Fruit fly (Drosophila melanogaster) whole organism, embryonic: Measurements from ENCODE around the gene CG5541.

ENCODE experiments used
- B-H1 ChIP-seq: fragments of 200-800 bp; sonication (Bioruptor generic); IDR thresholded peaks from 3 replicates; pipeline ENCODE4 v1.3.6; 2022; ENCODE audit warnings: missing biosample characterization, missing genetic modification characterization
- CG10274 ChIP-seq: fragments of 200-800 bp; sonication (Bioruptor generic); optimal IDR thresholded peaks from 3 replicates; lab custom pipeline; 2017; ENCODE audit warnings: missing biosample characterization, mild to moderate bottlenecking, missing genetic modification characterization
- CG10431 ChIP-seq: fragments of 200-800 bp; sonication (Bioruptor generic); optimal IDR thresholded peaks from 3 replicates; lab custom pipeline; 2018; ENCODE audit warnings: missing biosample characterization, mild to moderate bottlenecking, missing genetic modification characterization
- CG11456 ChIP-seq: fragments of 200-800 bp; sonication (Bioruptor generic); IDR thresholded peaks from 3 replicates; pipeline ENCODE4 v1.3.6; 2022; ENCODE audit warnings: missing biosample characterization, missing genetic modification characterization
- CG12071 ChIP-seq: fragments of 200-800 bp; sonication (Bioruptor generic); optimal IDR thresholded peaks from 3 replicates; lab custom pipeline; 2018; ENCODE audit warnings: missing biosample characterization, mild to moderate bottlenecking, missing genetic modification characterization
- CG12104 ChIP-seq: fragments of 200-800 bp; sonication (Bioruptor generic); optimal IDR thresholded peaks from 3 replicates; lab custom pipeline; 2016; ENCODE audit warnings: missing biosample characterization, missing genetic modification characterization
- CG17829 ChIP-seq: fragments of 200-800 bp; optimal IDR thresholded peaks from 2 replicates; lab custom pipeline; 2019; ENCODE audit warnings: missing biosample characterization, mild to moderate bottlenecking, missing genetic modification characterization, moderate library complexity
- CG18011 ChIP-seq: fragments of 200-800 bp; sonication (Bioruptor generic); optimal IDR thresholded peaks from 2 replicates; lab custom pipeline; 2017; ENCODE audit warnings: missing biosample characterization, missing genetic modification characterization, mild to moderate bottlenecking, moderate library complexity, missing genotype
- CG1832 ChIP-seq: fragments of 200-800 bp; sonication (Bioruptor generic); optimal IDR thresholded peaks from 2 replicates; lab custom pipeline; 2017; ENCODE audit warnings: missing biosample characterization, mild to moderate bottlenecking, missing genetic modification characterization, inconsistent platforms
- CG34422 ChIP-seq: fragments of 200-800 bp; sonication (Bioruptor generic); IDR thresholded peaks from 3 replicates; pipeline ENCODE4 v1.3.6; 2022; ENCODE audit warnings: missing biosample characterization, missing genetic modification characterization
- CG4707 ChIP-seq: fragments of 200-800 bp; sonication (Bioruptor generic); optimal IDR thresholded peaks from 2 replicates; lab custom pipeline; 2018; ENCODE audit warnings: missing biosample characterization, mild to moderate bottlenecking, missing genetic modification characterization, moderate library complexity
- CG6654 ChIP-seq: fragments of 200-800 bp; sonication (Bioruptor generic); optimal IDR thresholded peaks from 2 replicates; lab custom pipeline; 2017; ENCODE audit warnings: missing biosample characterization, mild to moderate bottlenecking, missing genetic modification characterization
- CG6854 ChIP-seq: fragments of 200-800 bp; sonication (Bioruptor generic); optimal IDR thresholded peaks from 3 replicates; lab custom pipeline; 2017; ENCODE audit warnings: missing biosample characterization, mild to moderate bottlenecking, missing genetic modification characterization
- CG8089 ChIP-seq: fragments of 200-800 bp; sonication (Bioruptor generic); optimal IDR thresholded peaks from 3 replicates; lab custom pipeline; 2016; ENCODE audit warnings: missing biosample characterization, missing genetic modification characterization
- CG9932 ChIP-seq: fragments of 200-800 bp; sonication (Bioruptor generic); IDR thresholded peaks from 2 replicates; pipeline ENCODE4 v1.3.6; 2022; ENCODE audit warnings: missing biosample characterization, missing genetic modification characterization
- Camta ChIP-seq: fragments of 200-800 bp; sonication (Bioruptor generic); optimal IDR thresholded peaks from 2 replicates; lab custom pipeline; 2016; ENCODE audit warnings: missing biosample characterization, missing genetic modification characterization
- Dref ChIP-seq: fragments of 200-800 bp; sonication (Bioruptor generic); IDR thresholded peaks from 2 replicates; pipeline ENCODE4 v1.3.6; 2022; ENCODE audit warnings: missing biosample characterization, missing genetic modification characterization
- Eip74EF ChIP-seq, 2 experiments: fragments of 200-800 bp in 1 of 2; fragments of >200 bp in 1 of 2; sonication (Bioruptor generic) in 1 of 2; optimal IDR thresholded peaks; 2 replicates each; lab custom pipeline; 2017 to 2019; ENCODE audit warnings: missing biosample characterization in 2 of 2, missing genetic modification characterization in 2 of 2, mild to moderate bottlenecking in 1 of 2, moderate library complexity in 1 of 2
- Fer1 ChIP-seq: fragments of 200-800 bp; sonication (Bioruptor generic); optimal IDR thresholded peaks from 2 replicates; lab custom pipeline; 2017; ENCODE audit warnings: missing biosample characterization, mild to moderate bottlenecking, missing genetic modification characterization
- HHEX ChIP-seq: fragments of 200-800 bp; sonication (Bioruptor generic); optimal IDR thresholded peaks from 3 replicates; lab custom pipeline; 2017; ENCODE audit warnings: missing biosample characterization, mild to moderate bottlenecking, missing genetic modification characterization, missing genetic modification reagents
- HLHmδ ChIP-seq: fragments of 200-800 bp; sonication (Bioruptor generic); optimal IDR thresholded peaks from 2 replicates; lab custom pipeline; 2018; ENCODE audit warnings: missing biosample characterization, mild to moderate bottlenecking, missing genetic modification characterization, moderate library complexity
- HmgD ChIP-seq: fragments of 200-800 bp; sonication (Bioruptor generic); optimal IDR thresholded peaks from 3 replicates; lab custom pipeline; 2016; ENCODE audit warnings: missing biosample characterization, missing genetic modification characterization
- Hr51 ChIP-seq, 2 experiments: fragments of 200-800 bp; sonication (Bioruptor generic); optimal IDR thresholded peaks; 2 replicates in 1 of 2; 3 replicates in 1 of 2; lab custom pipeline; 2016 to 2018; ENCODE audit warnings: missing biosample characterization in 2 of 2, missing genetic modification characterization in 2 of 2, mild to moderate bottlenecking in 1 of 2, moderate library complexity in 1 of 2
- Lpt ChIP-seq: fragments of >200 bp; optimal IDR thresholded peaks from 2 replicates; lab custom pipeline; 2018; ENCODE audit warnings: missing biosample characterization, missing genetic modification characterization
- NfI ChIP-seq: fragments of 200-800 bp; sonication (Bioruptor generic); optimal IDR thresholded peaks from 3 replicates; lab custom pipeline; 2018; ENCODE audit warnings: missing biosample characterization, mild to moderate bottlenecking, missing genetic modification characterization, moderate library complexity
- PHDP ChIP-seq: fragments of 200-800 bp; sonication (Bioruptor generic); optimal IDR thresholded peaks from 3 replicates; lab custom pipeline; 2018; ENCODE audit warnings: missing biosample characterization, mild to moderate bottlenecking, missing genetic modification characterization, moderate library complexity
- Pdp1 ChIP-seq, 2 experiments: fragments of 200-800 bp; sonication (Bioruptor generic); optimal IDR thresholded peaks; 3 replicates each; lab custom pipeline; 2016; ENCODE audit warnings: missing biosample characterization in 2 of 2, missing genetic modification characterization in 2 of 2, mild to moderate bottlenecking in 1 of 2, moderate library complexity in 1 of 2
- Poxn ChIP-seq: fragments of 200-800 bp; sonication (Bioruptor generic); IDR thresholded peaks from 2 replicates; pipeline ENCODE4 v1.3.6; 2022; ENCODE audit warnings: missing biosample characterization, missing genetic modification characterization
- Ptx1 ChIP-seq: fragments of 200-800 bp; sonication (Bioruptor generic); IDR thresholded peaks from 2 replicates; pipeline ENCODE4 v1.3.6; 2022; ENCODE audit warnings: missing biosample characterization, missing genetic modification characterization
- Ssrp ChIP-seq: fragments of 200-800 bp; sonication (Bioruptor generic); optimal IDR thresholded peaks from 2 replicates; lab custom pipeline; 2018; ENCODE audit warnings: missing biosample characterization, mild to moderate bottlenecking, missing genetic modification characterization, moderate library complexity
- ato ChIP-seq: fragments of 200-800 bp; sonication (Bioruptor generic); IDR thresholded peaks from 2 replicates; pipeline ENCODE4 v1.3.6; 2022; ENCODE audit warnings: missing biosample characterization, missing genetic modification characterization; ENCODE audit not compliant: partially characterized antibody
- bbx ChIP-seq: fragments of 200-800 bp; sonication (Bioruptor generic); IDR thresholded peaks from 2 replicates; pipeline ENCODE4 v1.3.6; 2022; ENCODE audit warnings: missing biosample characterization, missing genetic modification characterization; ENCODE audit not compliant: partially characterized antibody
- cad ChIP-seq: fragments of >200 bp; optimal IDR thresholded peaks from 2 replicates; lab custom pipeline; 2017; ENCODE audit warnings: missing biosample characterization, missing genetic modification characterization
- chinmo ChIP-seq: fragments of 200-800 bp; sonication (Bioruptor generic); IDR thresholded peaks from 4 replicates; pipeline ENCODE4 v1.3.6; 2022; ENCODE audit warnings: missing biosample characterization, missing genetic modification characterization; ENCODE audit not compliant: partially characterized antibody
- chm ChIP-seq: fragments of 200-800 bp; sonication (Bioruptor generic); IDR thresholded peaks from 2 replicates; pipeline ENCODE4 v1.3.6; 2022; ENCODE audit warnings: missing biosample characterization, missing genetic modification characterization
- crol ChIP-seq: fragments of 200-800 bp; sonication (Bioruptor generic); IDR thresholded peaks from 2 replicates; pipeline ENCODE4 v1.3.6; 2022; ENCODE audit warnings: missing biosample characterization, missing genetic modification characterization
- fd102C ChIP-seq: fragments of 200-800 bp; sonication (Bioruptor generic); optimal IDR thresholded peaks from 2 replicates; lab custom pipeline; 2018; ENCODE audit warnings: missing biosample characterization, mild to moderate bottlenecking, missing genetic modification characterization, moderate library complexity
- ftz-f1 ChIP-seq: fragments of 200-800 bp; sonication (Bioruptor generic); optimal IDR thresholded peaks from 2 replicates; lab custom pipeline; 2016; ENCODE audit warnings: missing biosample characterization, missing genetic modification characterization
- fu2 ChIP-seq: fragments of 200-800 bp; sonication (Bioruptor generic); optimal IDR thresholded peaks from 2 replicates; lab custom pipeline; 2016; ENCODE audit warnings: missing biosample characterization, missing genetic modification characterization
- ham ChIP-seq: fragments of 200-800 bp; sonication (Bioruptor generic); IDR thresholded peaks from 2 replicates; pipeline ENCODE4 v1.3.6; 2022; ENCODE audit warnings: missing biosample characterization, missing genetic modification characterization
- hth ChIP-seq: fragments of >200 bp; optimal IDR thresholded peaks from 2 replicates; lab custom pipeline; 2017; ENCODE audit warnings: inconsistent platforms
- kay ChIP-seq: fragments of 200-800 bp; sonication (Bioruptor generic); optimal IDR thresholded peaks from 2 replicates; lab custom pipeline; 2016; ENCODE audit warnings: missing biosample characterization, missing genetic modification characterization
- ken ChIP-seq: fragments of 200-800 bp; sonication (Bioruptor generic); IDR thresholded peaks from 3 replicates; pipeline ENCODE4 v1.3.6; 2022; ENCODE audit warnings: missing biosample characterization, missing genetic modification characterization
- lilli ChIP-seq: fragments of 200-800 bp; sonication (Bioruptor generic); optimal IDR thresholded peaks from 3 replicates; lab custom pipeline; 2016; ENCODE audit warnings: missing biosample characterization, missing genetic modification characterization
- lmd ChIP-seq: fragments of 200-800 bp; sonication (Bioruptor generic); IDR thresholded peaks from 2 replicates; pipeline ENCODE4 v1.3.6; 2022; ENCODE audit warnings: missing biosample characterization, missing genetic modification characterization
- mirr ChIP-seq: fragments of 200-800 bp; sonication (Bioruptor generic); optimal IDR thresholded peaks from 3 replicates; lab custom pipeline; 2018; ENCODE audit warnings: missing biosample characterization, mild to moderate bottlenecking, missing genetic modification characterization
- pfk ChIP-seq: fragments of 200-800 bp; sonication (Bioruptor generic); optimal IDR thresholded peaks from 2 replicates; lab custom pipeline; 2018; ENCODE audit warnings: missing biosample characterization, mild to moderate bottlenecking, missing genetic modification characterization, moderate library complexity
- salm ChIP-seq: fragments of 200-800 bp; sonication (Bioruptor generic); optimal IDR thresholded peaks from 2 replicates; lab custom pipeline; 2018; ENCODE audit warnings: missing biosample characterization, mild to moderate bottlenecking, missing genetic modification characterization
- sr ChIP-seq: fragments of 200-800 bp; sonication (Bioruptor generic); IDR thresholded peaks from 3 replicates; pipeline ENCODE4 v1.3.6; 2022; ENCODE audit warnings: missing biosample characterization, missing genetic modification characterization
- tap ChIP-seq: fragments of 200-800 bp; optimal IDR thresholded peaks from 3 replicates; lab custom pipeline; 2019; ENCODE audit warnings: missing biosample characterization, mild to moderate bottlenecking, missing genetic modification characterization, moderate library complexity
- z ChIP-seq: fragments of 200-800 bp; sonication (Bioruptor generic); IDR thresholded peaks from 3 replicates; pipeline ENCODE4 v1.3.6; 2022; ENCODE audit warnings: missing biosample characterization, missing genetic modification characterization

CG5541 gene

dm6 chrX:15022219-15022618, 21.7 kb upstream of the CG5541 start (continued):
- no peak for TF ChIP-seq chinmo (GFP tag; lab: Robert Waterston, UW)
- TF ChIP-seq ham (GFP tag; lab: Robert Waterston, UW) = peak; percentile 73
- TF ChIP-seq lilli = peak; percentile 88
- TF ChIP-seq Camta (GFP tag; lab: Kevin White, UChicago) = peak; percentile 88
- peak; percentile 85 for TF ChIP-seq Ssrp
- TF ChIP-seq CG1832 (GFP tag; lab: Kevin White, UChicago) = peak; percentile 46
- TF ChIP-seq cad (GFP tag; lab: Kevin White, UChicago) = no peak
- peak; percentile 82 for TF ChIP-seq CG12104 (GFP tag; lab: Kevin White, UChicago)
- TF ChIP-seq salm (tag; lab: Kevin White, UChicago) = peak; percentile 65
- no peak for TF ChIP-seq ato (GFP tag; lab: Robert Waterston, UW)
- peak; percentile 88 for TF ChIP-seq CG17829
- no peak for TF ChIP-seq sr (GFP tag; lab: Robert Waterston, UW)
- no peak for TF ChIP-seq crol (GFP tag; lab: Robert Waterston, UW)
- peak; percentile 86 for TF ChIP-seq Hr51 (GFP tag; optimal IDR thresholded peaks at IDR 0.05; lab: Kevin White, UChicago)
- peak; percentile 61 for TF ChIP-seq CG10274
- TF ChIP-seq Lpt (GFP tag; lab: Kevin White, UChicago) = no peak
- TF ChIP-seq Eip74EF (GFP tag; optimal IDR thresholded peaks at IDR 0.05; lab: Kevin White, UChicago) = peak in 1 of 2 experiments; percentile 90
- TF ChIP-seq fu2 (GFP tag; lab: Kevin White, UChicago) = peak; percentile 82
- TF ChIP-seq PHDP (tag; lab: Kevin White, UChicago) = peak; percentile 88
- peak; percentile 68 for TF ChIP-seq CG4707 (GFP tag; lab: Kevin White, UChicago)
- peak; percentile 64 for TF ChIP-seq CG10431 (GFP tag; lab: Kevin White, UChicago)
- peak; percentile 87 for TF ChIP-seq lmd (GFP tag; lab: Robert Waterston, UW)
- TF ChIP-seq Poxn (GFP tag; lab: Robert Waterston, UW) = 0 out of 2 replicates have a peak, but pooled peaks have one; percentile 21
- TF ChIP-seq CG6854 (GFP tag; lab: Kevin White, UChicago) = peak; percentile 67
- TF ChIP-seq fd102C (GFP tag; lab: Kevin White, UChicago) = peak; percentile 3
- TF ChIP-seq CG9932 (GFP tag; lab: Robert Waterston, UW) = peak; percentile 80
- no peak for TF ChIP-seq Dref
- TF ChIP-seq CG6654 (GFP tag; lab: Kevin White, UChicago) = peak; percentile 55
- 0 out of 3 replicates have a peak, but pooled peaks have one; percentile 41 for TF ChIP-seq CG11456 (GFP tag; lab: Robert Waterston, UW)
- peak; percentile 61 for TF ChIP-seq HmgD (GFP tag; lab: Kevin White, UChicago)
- TF ChIP-seq B-H1 (GFP tag; lab: Robert Waterston, UW) = peak; percentile 52; the same call in 2 of the 3 replicates
- no peak for TF ChIP-seq ftz-f1 (GFP tag; lab: Kevin White, UChicago)
- no peak for TF ChIP-seq bbx (GFP tag; lab: Robert Waterston, UW)
- TF ChIP-seq hth = no peak
- peak; percentile 82 for TF ChIP-seq Ptx1 (GFP tag; lab: Robert Waterston, UW)
- TF ChIP-seq CG34422 (GFP tag; lab: Robert Waterston, UW) = peak; percentile 81
- peak; percentile 6 for TF ChIP-seq pfk
- peak; percentile 86 for TF ChIP-seq CG12071 (GFP tag; lab: Kevin White, UChicago)
- peak; percentile 84 to 87 for TF ChIP-seq Pdp1 (GFP tag; optimal IDR thresholded peaks at IDR 0.05; lab: Kevin White, UChicago)
- peak; percentile 90 for TF ChIP-seq chm (GFP tag; lab: Robert Waterston, UW)
- peak; percentile 86 for TF ChIP-seq ken
- peak; percentile 91 for TF ChIP-seq NfI
- peak; percentile 85 for TF ChIP-seq tap
- peak; percentile 64 for TF ChIP-seq CG18011 (GFP tag; lab: Kevin White, UChicago)
- TF ChIP-seq CG8089 (GFP tag; lab: Kevin White, UChicago) = peak; percentile 77
- TF ChIP-seq kay = peak; percentile 59
- TF ChIP-seq mirr (GFP tag; lab: Kevin White, UChicago) = peak; percentile 76
- TF ChIP-seq HHEX (GFP tag; lab: Kevin White, UChicago) = peak; percentile 86
- TF ChIP-seq Fer1 (GFP tag; lab: Kevin White, UChicago) = peak; percentile 84
- no peak for TF ChIP-seq HLHmδ (GFP tag; lab: Kevin White, UChicago)
- TF ChIP-seq z (GFP tag; lab: Robert Waterston, UW) = no peak
